Fruit fly (Drosophila melanogaster) whole organism, wandering third instar larva: ENCODE data around the gene Acp29AB.
A peak's percentile ranks its signal among the peaks of the same experiment; 100 is the strongest.

Source experiments
- Abd-B ChIP-seq: fragments of >200 bp; optimal IDR thresholded peaks from 2 replicates; lab custom pipeline; 2017; ENCODE audit warnings: missing biosample characterization, missing genetic modification characterization
- CG32264 ChIP-seq: fragments of 200-800 bp; sonication (Bioruptor generic); optimal IDR thresholded peaks from 2 replicates; lab custom pipeline; 2016; ENCODE audit warnings: missing biosample characterization, missing genetic modification characterization
- CG9705 ChIP-seq: fragments of 200-800 bp; sonication (Bioruptor generic); optimal IDR thresholded peaks from 2 replicates; lab custom pipeline; 2018; ENCODE audit warnings: missing biosample characterization, mild to moderate bottlenecking, missing genetic modification characterization
- CrebA ChIP-seq: fragments of 200-800 bp; sonication (Bioruptor generic); optimal IDR thresholded peaks from 2 replicates; lab custom pipeline; 2016; ENCODE audit warnings: missing biosample characterization, mild to moderate bottlenecking, missing genetic modification characterization, borderline replicate concordance
- Dfd ChIP-seq: fragments of >200 bp; optimal IDR thresholded peaks from 2 replicates; lab custom pipeline; 2017; ENCODE audit warnings: missing biosample characterization, missing genetic modification characterization
- Dif ChIP-seq: fragments of 200-275, 200-300 bp; sonication (Bioruptor generic); optimal IDR thresholded peaks from 2 replicates; lab custom pipeline; 2018; ENCODE audit warnings: missing biosample characterization, missing genetic modification characterization; ENCODE audit not compliant: partially characterized antibody
- GATAd ChIP-seq: sonication (Bioruptor generic); optimal IDR thresholded peaks from 2 replicates; lab custom pipeline; 2016; ENCODE audit warnings: missing biosample characterization, missing genetic modification characterization
- HLH106 ChIP-seq: fragments of 200-800 bp; optimal IDR thresholded peaks from 3 replicates; lab custom pipeline; 2019; ENCODE audit warnings: missing biosample characterization, mild to moderate bottlenecking, missing genetic modification characterization, moderate library complexity
- Hnf4 ChIP-seq: fragments of 200-800 bp; sonication (Bioruptor generic); optimal IDR thresholded peaks from 2 replicates; lab custom pipeline; 2016; ENCODE audit warnings: missing biosample characterization, mild to moderate bottlenecking, missing genetic modification characterization
- Hr78 ChIP-seq: fragments of >200 bp; optimal IDR thresholded peaks from 2 replicates; lab custom pipeline; 2017; ENCODE audit warnings: missing biosample characterization, missing genetic modification characterization
- Hr83 ChIP-seq: fragments of 200-300 bp; sonication (Bioruptor generic); optimal IDR thresholded peaks from 2 replicates; lab custom pipeline; 2016; ENCODE audit warnings: missing biosample characterization, mild to moderate bottlenecking, missing genetic modification characterization, moderate library complexity; ENCODE audit not compliant: poor library complexity, severe bottlenecking
- Jra ChIP-seq: sonication (Bioruptor generic); optimal IDR thresholded peaks from 2 replicates; lab custom pipeline; 2016; ENCODE audit warnings: missing biosample characterization, missing genetic modification characterization
- Mio ChIP-seq: sonication (Bioruptor generic); optimal IDR thresholded peaks from 2 replicates; lab custom pipeline; 2016; ENCODE audit warnings: missing biosample characterization, missing genetic modification characterization
- Myc ChIP-seq: fragments of >200 bp; optimal IDR thresholded peaks from 2 replicates; lab custom pipeline; 2017
- N ChIP-seq: fragments of >200 bp; optimal IDR thresholded peaks from 2 replicates; lab custom pipeline; 2018; ENCODE audit warnings: missing biosample characterization, missing external identifiers, missing genetic modification characterization
- OdsH ChIP-seq: fragments of 200-800 bp; sonication (Bioruptor generic); optimal IDR thresholded peaks from 2 replicates; lab custom pipeline; 2016; ENCODE audit warnings: missing biosample characterization, mild to moderate bottlenecking, missing genetic modification characterization
- Rel ChIP-seq, 2 experiments: fragments of 200-800 bp; sonication (Bioruptor generic) in 1 of 2; optimal IDR thresholded peaks; 2 replicates in 1 of 2; 3 replicates in 1 of 2; lab custom pipeline; 2016 to 2019; ENCODE audit warnings: mild to moderate bottlenecking in 2 of 2, missing biosample characterization in 2 of 2, missing genetic modification characterization in 2 of 2, moderate library complexity in 1 of 2
- Sp1 ChIP-seq: fragments of 200-800 bp; sonication (Bioruptor generic); optimal IDR thresholded peaks from 3 replicates; lab custom pipeline; 2019; ENCODE audit warnings: missing biosample characterization, mild to moderate bottlenecking, missing genetic modification characterization, moderate library complexity
- Vsx2 ChIP-seq: fragments of 200-300, 225-300 bp; sonication (Bioruptor generic); optimal IDR thresholded peaks from 2 replicates; lab custom pipeline; 2018; ENCODE audit warnings: missing biosample characterization, missing genetic modification characterization; ENCODE audit not compliant: partially characterized antibody
- br ChIP-seq: fragments of 200-800 bp; sonication (Bioruptor generic); optimal IDR thresholded peaks from 2 replicates; lab custom pipeline; 2016; ENCODE audit warnings: missing biosample characterization, missing genetic modification characterization
- brk ChIP-seq: fragments of 200-800 bp; sonication (Bioruptor generic); optimal IDR thresholded peaks from 2 replicates; lab custom pipeline; 2016; ENCODE audit warnings: missing biosample characterization, mild to moderate bottlenecking, missing genetic modification characterization
- dl ChIP-seq, 2 experiments: fragments of 175-275, 200-275 bp in 1 of 2; fragments of 200-275 bp in 1 of 2; sonication (Bioruptor generic); optimal IDR thresholded peaks; lab custom pipeline; 2018; ENCODE audit warnings: mild to moderate bottlenecking in 2 of 2, missing biosample characterization in 2 of 2, missing genetic modification characterization in 2 of 2, moderate library complexity in 2 of 2; ENCODE audit not compliant: partially characterized antibody in 2 of 2, insufficient read depth in 1 of 2
- dmrt93B ChIP-seq: fragments of 200-800 bp; sonication (Bioruptor generic); optimal IDR thresholded peaks from 2 replicates; lab custom pipeline; 2018; ENCODE audit warnings: missing biosample characterization, mild to moderate bottlenecking, missing genetic modification characterization
- dsf ChIP-seq: sonication (Bioruptor generic); optimal IDR thresholded peaks from 2 replicates; lab custom pipeline; 2016; ENCODE audit warnings: missing biosample characterization, missing genetic modification characterization, borderline replicate concordance
- ey ChIP-seq: fragments of 200-800 bp; sonication (Bioruptor generic); optimal IDR thresholded peaks from 2 replicates; lab custom pipeline; 2016; ENCODE audit warnings: missing biosample characterization, missing genetic modification characterization
- foxo ChIP-seq, 2 experiments: fragments of 200-800 bp; sonication (Bioruptor generic); optimal IDR thresholded peaks; 2 replicates in 1 of 2; 3 replicates in 1 of 2; lab custom pipeline; 2016 to 2017; ENCODE audit warnings: missing biosample characterization in 2 of 2, missing genetic modification characterization in 2 of 2
- fru ChIP-seq: fragments of 200-800 bp; sonication (Bioruptor generic); optimal IDR thresholded peaks from 3 replicates; lab custom pipeline; 2016; ENCODE audit warnings: missing biosample characterization, mild to moderate bottlenecking, missing genetic modification characterization
- h ChIP-seq: fragments of 200-800 bp; sonication (Bioruptor generic); optimal IDR thresholded peaks from 3 replicates; lab custom pipeline; 2016; ENCODE audit warnings: missing biosample characterization, mild to moderate bottlenecking, missing genetic modification characterization
- jim ChIP-seq: fragments of 175-275, 200-325 bp; sonication (Bioruptor generic); optimal IDR thresholded peaks from 2 replicates; lab custom pipeline; 2016; ENCODE audit warnings: missing biosample characterization, mild to moderate bottlenecking, missing genetic modification characterization
- lola ChIP-seq: fragments of >200 bp; optimal IDR thresholded peaks from 2 replicates; lab custom pipeline; 2017; ENCODE audit warnings: missing biosample characterization, missing genetic modification characterization
- pan ChIP-seq: fragments of >200 bp; optimal IDR thresholded peaks from 2 replicates; lab custom pipeline; 2017
- psq ChIP-seq: fragments of 200-800 bp; sonication (Bioruptor generic); optimal IDR thresholded peaks from 3 replicates; lab custom pipeline; 2017; ENCODE audit warnings: missing biosample characterization, mild to moderate bottlenecking, missing genetic modification characterization, moderate library complexity
- rgr ChIP-seq: fragments of 200-800 bp; sonication (Bioruptor generic); optimal IDR thresholded peaks from 3 replicates; lab custom pipeline; 2016; ENCODE audit warnings: missing biosample characterization, mild to moderate bottlenecking, missing genetic modification characterization
- sage ChIP-seq: fragments of 200-800 bp; sonication (Bioruptor generic); optimal IDR thresholded peaks from 2 replicates; lab custom pipeline; 2016; ENCODE audit warnings: missing biosample characterization, mild to moderate bottlenecking, missing genetic modification characterization
- sv ChIP-seq: fragments of 200-800 bp; sonication (Bioruptor generic); optimal IDR thresholded peaks from 3 replicates; lab custom pipeline; 2016; ENCODE audit warnings: missing biosample characterization, missing genetic modification characterization
- tai ChIP-seq: sonication (Bioruptor generic); optimal IDR thresholded peaks from 2 replicates; lab custom pipeline; 2016; ENCODE audit warnings: missing biosample characterization, missing genetic modification characterization
- usp ChIP-seq: fragments of >200 bp; optimal IDR thresholded peaks from 2 replicates; lab custom pipeline; 2017; ENCODE audit warnings: missing biosample characterization, missing genetic modification characterization
- woc ChIP-seq: sonication (Bioruptor generic); optimal IDR thresholded peaks from 2 replicates; lab custom pipeline; 2016; ENCODE audit warnings: missing biosample characterization, mild to moderate bottlenecking, missing genetic modification characterization

The Acp29AB gene

DNA sequence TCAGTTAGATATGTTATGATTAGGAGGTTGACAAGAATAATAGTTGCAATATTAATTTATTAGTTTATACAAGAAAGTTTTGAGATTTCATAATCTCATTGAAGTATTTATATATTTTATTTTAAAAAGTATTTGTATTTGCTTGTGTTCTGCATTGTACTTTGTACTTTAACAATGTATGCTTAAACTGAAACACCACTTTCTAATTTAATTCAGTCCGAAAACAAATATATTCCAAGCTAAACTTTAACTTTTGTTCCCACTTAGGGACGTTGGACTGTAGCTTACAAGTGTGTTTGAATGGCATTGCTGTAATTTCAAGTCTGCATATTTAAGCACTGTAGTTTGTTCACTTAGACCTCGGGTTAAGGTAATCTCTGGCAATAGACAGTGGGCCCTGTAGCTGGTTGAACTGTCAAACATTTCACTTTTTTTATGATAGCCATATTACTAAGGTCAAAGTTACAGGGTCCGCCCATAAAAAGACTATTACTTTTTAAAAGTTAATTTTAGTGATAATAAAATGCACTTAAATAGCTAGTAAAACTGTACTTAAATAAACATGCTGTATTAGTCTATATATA lies 21.6 kb downstream of the Acp29AB start:
- TF ChIP-seq tai (GFP tag; lab: Kevin White, UChicago) (no peak), sage (GFP tag; lab: Kevin White, UChicago) (no peak), OdsH (GFP tag; lab: Kevin White, UChicago) (no peak), HLH106 (tag; lab: Kevin White, UChicago) (no peak), jim (GFP tag; lab: Kevin White, UChicago) (no peak), pan (lab: Kevin White, UChicago) (no peak), psq (GFP tag; lab: Kevin White, UChicago) (no peak), lola (no peak), sv (GFP tag; lab: Kevin White, UChicago) (no peak), ey (GFP tag; lab: Kevin White, UChicago) (no peak), foxo (GFP tag; optimal IDR thresholded peaks at IDR 0.05; lab: Kevin White, UChicago) (no peak)

DNA sequence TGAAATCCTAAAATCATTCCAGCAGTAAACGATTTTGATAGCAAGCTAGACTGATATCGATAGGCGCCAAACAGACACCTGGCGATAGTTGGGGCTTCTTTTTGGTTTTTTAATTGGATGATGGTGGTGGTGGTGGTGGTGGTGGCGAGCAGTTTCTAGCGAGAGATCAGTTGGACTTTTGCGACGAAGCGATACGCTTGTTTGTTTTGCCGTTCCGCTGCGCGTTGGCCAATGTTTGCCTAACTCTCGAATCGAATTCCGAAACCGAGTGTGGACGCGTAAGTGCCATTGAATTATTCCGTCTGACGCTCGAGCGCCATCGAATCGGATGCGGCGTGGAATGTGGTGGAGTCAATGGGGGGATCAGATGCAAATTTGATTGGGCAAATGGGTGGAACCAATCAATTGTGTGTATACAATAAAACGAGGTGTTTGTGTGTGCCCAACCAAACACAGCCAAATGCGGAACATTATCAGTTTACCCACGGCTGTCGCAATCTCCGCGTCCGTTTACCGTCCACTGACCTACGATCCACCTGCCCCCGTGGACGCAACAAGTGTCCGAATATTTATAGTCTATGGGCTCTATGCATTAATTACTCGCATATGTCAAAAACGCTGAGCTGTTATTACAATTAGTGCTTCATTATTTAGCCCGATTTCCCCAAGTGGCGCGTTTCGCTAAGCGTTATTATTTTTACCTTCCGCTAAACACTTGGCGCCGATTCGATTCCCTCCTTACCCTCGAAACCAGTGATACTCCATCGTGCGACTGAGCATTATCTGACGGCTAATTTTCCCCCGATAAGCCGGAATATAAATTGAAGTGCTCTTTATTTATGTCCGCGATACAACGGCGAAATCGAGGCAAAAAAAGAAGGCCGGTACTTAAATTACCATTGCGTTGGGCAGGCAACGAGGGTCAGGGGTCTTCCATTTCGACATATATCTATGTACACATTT lies 22.4 kb downstream of the Acp29AB start, which contains the start of gene CG17292:
TSS of gene CG17292 (plus strand) at position 91 of the 963 bp plus-strand sequence.
- peak; percentile 87 for TF ChIP-seq Dif (GFP tag; lab: Kevin White, UChicago)
- no peak for TF ChIP-seq fru (GFP tag; lab: Kevin White, UChicago)
- TF ChIP-seq Mio (GFP tag; lab: Kevin White, UChicago), result no peak
- TF ChIP-seq CG9705 (GFP tag; lab: Kevin White, UChicago), result no peak
- TF ChIP-seq OdsH (GFP tag; lab: Kevin White, UChicago), result peak; percentile 68
- TF ChIP-seq tai (GFP tag; lab: Kevin White, UChicago), result no peak
- TF ChIP-seq lola, result no peak
- TF ChIP-seq sv (GFP tag; lab: Kevin White, UChicago), result no peak
- no peak for TF ChIP-seq Dfd (GFP tag; lab: Kevin White, UChicago)
- no peak for TF ChIP-seq brk (GFP tag; lab: Kevin White, UChicago)
- peak in 1 of 2 experiments; percentile 17 for TF ChIP-seq foxo (GFP tag; optimal IDR thresholded peaks at IDR 0.05; lab: Kevin White, UChicago)
- no peak for TF ChIP-seq ey (GFP tag; lab: Kevin White, UChicago)
- TF ChIP-seq br, result peak; percentile 15
- no peak for TF ChIP-seq Rel (GFP tag; optimal IDR thresholded peaks at IDR 0.05; lab: Kevin White, UChicago)
- peak; percentile 48 for TF ChIP-seq Rel (tag; optimal IDR thresholded peaks at IDR 0.05; lab: Kevin White, UChicago)
- TF ChIP-seq psq (GFP tag; lab: Kevin White, UChicago), result no peak
- TF ChIP-seq dmrt93B, result no peak
- TF ChIP-seq Myc (lab: Kevin White, UChicago), result no peak
- TF ChIP-seq sage (GFP tag; lab: Kevin White, UChicago), result no peak
- TF ChIP-seq Hnf4 (GFP tag; lab: Kevin White, UChicago), result peak; percentile 55
- TF ChIP-seq Abd-B, result no peak
- TF ChIP-seq jim (GFP tag; lab: Kevin White, UChicago), result no peak
- TF ChIP-seq dsf, result no peak
- no peak for TF ChIP-seq CrebA (GFP tag; lab: Kevin White, UChicago)
- TF ChIP-seq Sp1 (GFP tag; lab: Kevin White, UChicago), result no peak
- TF ChIP-seq GATAd, result no peak
- TF ChIP-seq h, result peak; percentile 41
- peak; percentile 98 for TF ChIP-seq Vsx2 (GFP tag; lab: Kevin White, UChicago)
- TF ChIP-seq pan (lab: Kevin White, UChicago), result no peak
- peak; percentile 3 for TF ChIP-seq Hr83 (GFP tag; lab: Kevin White, UChicago)
- TF ChIP-seq CG32264 (GFP tag; lab: Kevin White, UChicago), result no peak
- TF ChIP-seq dl (GFP tag; optimal IDR thresholded peaks at IDR 0.05; lab: Kevin White, UChicago; ENCODE audit: insufficient read depth in 1 of 2, partially characterized antibody in 2 of 2), result no peak
- no peak for TF ChIP-seq HLH106 (tag; lab: Kevin White, UChicago)
- TF ChIP-seq Hr78 (GFP tag; lab: Kevin White, UChicago), result no peak
- peak; percentile 49 for TF ChIP-seq rgr (GFP tag; lab: Kevin White, UChicago)
- TF ChIP-seq Jra (GFP tag; lab: Kevin White, UChicago), result no peak
- no peak for TF ChIP-seq N (GFP tag; lab: Kevin White, UChicago)
- TF ChIP-seq usp (GFP tag; lab: Kevin White, UChicago), result no peak
- TF ChIP-seq woc, result no peak
